Fruit fly (Drosophila melanogaster) whole organism, wandering third instar larva: ENCODE data around the gene udt.
A peak's percentile ranks its signal among the peaks of the same experiment; 100 is the strongest.

Experiments used
- Abd-B ChIP-seq: fragments of >200 bp; optimal IDR thresholded peaks from 2 replicates; lab custom pipeline; 2017; ENCODE audit warnings: missing biosample characterization, missing genetic modification characterization
- CG32264 ChIP-seq: fragments of 200-800 bp; sonication (Bioruptor generic); optimal IDR thresholded peaks from 2 replicates; lab custom pipeline; 2016; ENCODE audit warnings: missing biosample characterization, missing genetic modification characterization
- CG9705 ChIP-seq: fragments of 200-800 bp; sonication (Bioruptor generic); optimal IDR thresholded peaks from 2 replicates; lab custom pipeline; 2018; ENCODE audit warnings: missing biosample characterization, mild to moderate bottlenecking, missing genetic modification characterization
- CrebA ChIP-seq: fragments of 200-800 bp; sonication (Bioruptor generic); optimal IDR thresholded peaks from 2 replicates; lab custom pipeline; 2016; ENCODE audit warnings: missing biosample characterization, mild to moderate bottlenecking, missing genetic modification characterization, borderline replicate concordance
- Dfd ChIP-seq: fragments of >200 bp; optimal IDR thresholded peaks from 2 replicates; lab custom pipeline; 2017; ENCODE audit warnings: missing biosample characterization, missing genetic modification characterization
- Dif ChIP-seq: fragments of 200-275, 200-300 bp; sonication (Bioruptor generic); optimal IDR thresholded peaks from 2 replicates; lab custom pipeline; 2018; ENCODE audit warnings: missing biosample characterization, missing genetic modification characterization; ENCODE audit not compliant: partially characterized antibody
- GATAd ChIP-seq: sonication (Bioruptor generic); optimal IDR thresholded peaks from 2 replicates; lab custom pipeline; 2016; ENCODE audit warnings: missing biosample characterization, missing genetic modification characterization
- HLH106 ChIP-seq: fragments of 200-800 bp; optimal IDR thresholded peaks from 3 replicates; lab custom pipeline; 2019; ENCODE audit warnings: missing biosample characterization, mild to moderate bottlenecking, missing genetic modification characterization, moderate library complexity
- Hnf4 ChIP-seq: fragments of 200-800 bp; sonication (Bioruptor generic); optimal IDR thresholded peaks from 2 replicates; lab custom pipeline; 2016; ENCODE audit warnings: missing biosample characterization, mild to moderate bottlenecking, missing genetic modification characterization
- Hr78 ChIP-seq: fragments of >200 bp; optimal IDR thresholded peaks from 2 replicates; lab custom pipeline; 2017; ENCODE audit warnings: missing biosample characterization, missing genetic modification characterization
- Hr83 ChIP-seq: fragments of 200-300 bp; sonication (Bioruptor generic); optimal IDR thresholded peaks from 2 replicates; lab custom pipeline; 2016; ENCODE audit warnings: missing biosample characterization, mild to moderate bottlenecking, missing genetic modification characterization, moderate library complexity; ENCODE audit not compliant: poor library complexity, severe bottlenecking
- Jra ChIP-seq: sonication (Bioruptor generic); optimal IDR thresholded peaks from 2 replicates; lab custom pipeline; 2016; ENCODE audit warnings: missing biosample characterization, missing genetic modification characterization
- Mio ChIP-seq: sonication (Bioruptor generic); optimal IDR thresholded peaks from 2 replicates; lab custom pipeline; 2016; ENCODE audit warnings: missing biosample characterization, missing genetic modification characterization
- Myc ChIP-seq: fragments of >200 bp; optimal IDR thresholded peaks from 2 replicates; lab custom pipeline; 2017
- N ChIP-seq: fragments of >200 bp; optimal IDR thresholded peaks from 2 replicates; lab custom pipeline; 2018; ENCODE audit warnings: missing biosample characterization, missing external identifiers, missing genetic modification characterization
- OdsH ChIP-seq: fragments of 200-800 bp; sonication (Bioruptor generic); optimal IDR thresholded peaks from 2 replicates; lab custom pipeline; 2016; ENCODE audit warnings: missing biosample characterization, mild to moderate bottlenecking, missing genetic modification characterization
- Rel ChIP-seq, 2 experiments: fragments of 200-800 bp; sonication (Bioruptor generic) in 1 of 2; optimal IDR thresholded peaks; 2 replicates in 1 of 2; 3 replicates in 1 of 2; lab custom pipeline; 2016 to 2019; ENCODE audit warnings: mild to moderate bottlenecking in 2 of 2, missing biosample characterization in 2 of 2, missing genetic modification characterization in 2 of 2, moderate library complexity in 1 of 2
- Sp1 ChIP-seq: fragments of 200-800 bp; sonication (Bioruptor generic); optimal IDR thresholded peaks from 3 replicates; lab custom pipeline; 2019; ENCODE audit warnings: missing biosample characterization, mild to moderate bottlenecking, missing genetic modification characterization, moderate library complexity
- Vsx2 ChIP-seq: fragments of 200-300, 225-300 bp; sonication (Bioruptor generic); optimal IDR thresholded peaks from 2 replicates; lab custom pipeline; 2018; ENCODE audit warnings: missing biosample characterization, missing genetic modification characterization; ENCODE audit not compliant: partially characterized antibody
- br ChIP-seq: fragments of 200-800 bp; sonication (Bioruptor generic); optimal IDR thresholded peaks from 2 replicates; lab custom pipeline; 2016; ENCODE audit warnings: missing biosample characterization, missing genetic modification characterization
- brk ChIP-seq: fragments of 200-800 bp; sonication (Bioruptor generic); optimal IDR thresholded peaks from 2 replicates; lab custom pipeline; 2016; ENCODE audit warnings: missing biosample characterization, mild to moderate bottlenecking, missing genetic modification characterization
- dl ChIP-seq, 2 experiments: fragments of 175-275, 200-275 bp in 1 of 2; fragments of 200-275 bp in 1 of 2; sonication (Bioruptor generic); optimal IDR thresholded peaks; lab custom pipeline; 2018; ENCODE audit warnings: mild to moderate bottlenecking in 2 of 2, missing biosample characterization in 2 of 2, missing genetic modification characterization in 2 of 2, moderate library complexity in 2 of 2; ENCODE audit not compliant: partially characterized antibody in 2 of 2, insufficient read depth in 1 of 2
- dmrt93B ChIP-seq: fragments of 200-800 bp; sonication (Bioruptor generic); optimal IDR thresholded peaks from 2 replicates; lab custom pipeline; 2018; ENCODE audit warnings: missing biosample characterization, mild to moderate bottlenecking, missing genetic modification characterization
- dsf ChIP-seq: sonication (Bioruptor generic); optimal IDR thresholded peaks from 2 replicates; lab custom pipeline; 2016; ENCODE audit warnings: missing biosample characterization, missing genetic modification characterization, borderline replicate concordance
- ey ChIP-seq: fragments of 200-800 bp; sonication (Bioruptor generic); optimal IDR thresholded peaks from 2 replicates; lab custom pipeline; 2016; ENCODE audit warnings: missing biosample characterization, missing genetic modification characterization
- foxo ChIP-seq, 2 experiments: fragments of 200-800 bp; sonication (Bioruptor generic); optimal IDR thresholded peaks; 2 replicates in 1 of 2; 3 replicates in 1 of 2; lab custom pipeline; 2016 to 2017; ENCODE audit warnings: missing biosample characterization in 2 of 2, missing genetic modification characterization in 2 of 2
- fru ChIP-seq: fragments of 200-800 bp; sonication (Bioruptor generic); optimal IDR thresholded peaks from 3 replicates; lab custom pipeline; 2016; ENCODE audit warnings: missing biosample characterization, mild to moderate bottlenecking, missing genetic modification characterization
- h ChIP-seq: fragments of 200-800 bp; sonication (Bioruptor generic); optimal IDR thresholded peaks from 3 replicates; lab custom pipeline; 2016; ENCODE audit warnings: missing biosample characterization, mild to moderate bottlenecking, missing genetic modification characterization
- jim ChIP-seq: fragments of 175-275, 200-325 bp; sonication (Bioruptor generic); optimal IDR thresholded peaks from 2 replicates; lab custom pipeline; 2016; ENCODE audit warnings: missing biosample characterization, mild to moderate bottlenecking, missing genetic modification characterization
- lola ChIP-seq: fragments of >200 bp; optimal IDR thresholded peaks from 2 replicates; lab custom pipeline; 2017; ENCODE audit warnings: missing biosample characterization, missing genetic modification characterization
- pan ChIP-seq: fragments of >200 bp; optimal IDR thresholded peaks from 2 replicates; lab custom pipeline; 2017
- psq ChIP-seq: fragments of 200-800 bp; sonication (Bioruptor generic); optimal IDR thresholded peaks from 3 replicates; lab custom pipeline; 2017; ENCODE audit warnings: missing biosample characterization, mild to moderate bottlenecking, missing genetic modification characterization, moderate library complexity
- rgr ChIP-seq: fragments of 200-800 bp; sonication (Bioruptor generic); optimal IDR thresholded peaks from 3 replicates; lab custom pipeline; 2016; ENCODE audit warnings: missing biosample characterization, mild to moderate bottlenecking, missing genetic modification characterization
- sage ChIP-seq: fragments of 200-800 bp; sonication (Bioruptor generic); optimal IDR thresholded peaks from 2 replicates; lab custom pipeline; 2016; ENCODE audit warnings: missing biosample characterization, mild to moderate bottlenecking, missing genetic modification characterization
- sv ChIP-seq: fragments of 200-800 bp; sonication (Bioruptor generic); optimal IDR thresholded peaks from 3 replicates; lab custom pipeline; 2016; ENCODE audit warnings: missing biosample characterization, missing genetic modification characterization
- tai ChIP-seq: sonication (Bioruptor generic); optimal IDR thresholded peaks from 2 replicates; lab custom pipeline; 2016; ENCODE audit warnings: missing biosample characterization, missing genetic modification characterization
- usp ChIP-seq: fragments of >200 bp; optimal IDR thresholded peaks from 2 replicates; lab custom pipeline; 2017; ENCODE audit warnings: missing biosample characterization, missing genetic modification characterization
- woc ChIP-seq: sonication (Bioruptor generic); optimal IDR thresholded peaks from 2 replicates; lab custom pipeline; 2016; ENCODE audit warnings: missing biosample characterization, mild to moderate bottlenecking, missing genetic modification characterization

The udt gene

dm6 chr3R:23781466-23781935 is 18.4 kb upstream of the udt start, which contains the start of the genes Nup98-96 and mbc:
TSS of gene Nup98-96 (minus strand) at chr3R:23781621.
TSS of gene mbc (plus strand) at chr3R:23781765.
- TF ChIP-seq brk (GFP tag; lab: Kevin White, UChicago) (no peak), psq (peak; percentile 73), Hr78 (GFP tag; lab: Kevin White, UChicago) (peak; percentile 50), rgr (GFP tag; lab: Kevin White, UChicago) (peak; percentile 86), GATAd (no peak), Hnf4 (peak; percentile 59), N (peak; percentile 73), jim (GFP tag; lab: Kevin White, UChicago) (no peak), ey (GFP tag; lab: Kevin White, UChicago) (peak; percentile 87), Vsx2 (GFP tag; lab: Kevin White, UChicago) (peak; percentile 99), Mio (GFP tag; lab: Kevin White, UChicago) (peak; percentile 9), sage (GFP tag; lab: Kevin White, UChicago) (no peak), HLH106 (peak; percentile 87), lola (GFP tag; lab: Kevin White, UChicago) (peak; percentile 79), dsf (GFP tag; lab: Kevin White, UChicago) (no peak), pan (lab: Kevin White, UChicago) (no peak), CG32264 (GFP tag; lab: Kevin White, UChicago) (peak; percentile 8), Sp1 (GFP tag; lab: Kevin White, UChicago) (peak; percentile 78), br (peak; percentile 80), dl (GFP tag; optimal IDR thresholded peaks at IDR 0.05; lab: Kevin White, UChicago; ENCODE audit: insufficient read depth in 1 of 2, partially characterized antibody in 2 of 2) (no peak), usp (GFP tag; lab: Kevin White, UChicago) (no peak), Abd-B (GFP tag; lab: Kevin White, UChicago) (peak; percentile 65), sv (GFP tag; lab: Kevin White, UChicago) (peak; percentile 86), CrebA (GFP tag; lab: Kevin White, UChicago) (no peak), CG9705 (peak; percentile 84), OdsH (GFP tag; lab: Kevin White, UChicago) (peak; percentile 80), Myc (lab: Kevin White, UChicago) (peak; percentile 41), tai (GFP tag; lab: Kevin White, UChicago) (no peak), h (GFP tag; lab: Kevin White, UChicago) (peak; percentile 89), foxo (GFP tag; optimal IDR thresholded peaks at IDR 0.05; lab: Kevin White, UChicago) (peak in 1 of 2 experiments; percentile 90), Dfd (GFP tag; lab: Kevin White, UChicago) (no peak), Dif (peak; percentile 76), fru (peak; percentile 85), woc (peak; percentile 91), Rel (GFP tag; optimal IDR thresholded peaks at IDR 0.05; lab: Kevin White, UChicago) (no peak), Rel (tag; optimal IDR thresholded peaks at IDR 0.05; lab: Kevin White, UChicago) (peak; percentile 86), dmrt93B (peak; percentile 84), Hr83 (GFP tag; lab: Kevin White, UChicago) (peak; percentile 84), Jra (GFP tag; lab: Kevin White, UChicago) (peak; percentile 68)
- TF ChIP-seq, all 38 proteins: peak for 27

- no peak for TF ChIP-seq lola (GFP tag; lab: Kevin White, UChicago)
- no peak for TF ChIP-seq brk (GFP tag; lab: Kevin White, UChicago)
- TF ChIP-seq br: no peak
- no peak for TF ChIP-seq Hr83 (GFP tag; lab: Kevin White, UChicago)
- TF ChIP-seq Jra (GFP tag; lab: Kevin White, UChicago): no peak
- no peak for TF ChIP-seq Vsx2 (GFP tag; lab: Kevin White, UChicago)
- no peak for TF ChIP-seq Dif
- TF ChIP-seq Hnf4: no peak
- TF ChIP-seq tai (GFP tag; lab: Kevin White, UChicago): no peak
- no peak for TF ChIP-seq dsf (GFP tag; lab: Kevin White, UChicago)
- TF ChIP-seq woc: no peak
- no peak for TF ChIP-seq Hr78 (GFP tag; lab: Kevin White, UChicago)
- TF ChIP-seq usp (GFP tag; lab: Kevin White, UChicago): no peak
- TF ChIP-seq, all 38 proteins: peak for 0
Observed at dm6 chr3R:23780757-23781156, 17.7 kb upstream of the udt start.
